Worm (Caenorhabditis elegans): Measurements from ENCODE around the gene K07H8.7.

The K07H8.7 gene

DNA sequence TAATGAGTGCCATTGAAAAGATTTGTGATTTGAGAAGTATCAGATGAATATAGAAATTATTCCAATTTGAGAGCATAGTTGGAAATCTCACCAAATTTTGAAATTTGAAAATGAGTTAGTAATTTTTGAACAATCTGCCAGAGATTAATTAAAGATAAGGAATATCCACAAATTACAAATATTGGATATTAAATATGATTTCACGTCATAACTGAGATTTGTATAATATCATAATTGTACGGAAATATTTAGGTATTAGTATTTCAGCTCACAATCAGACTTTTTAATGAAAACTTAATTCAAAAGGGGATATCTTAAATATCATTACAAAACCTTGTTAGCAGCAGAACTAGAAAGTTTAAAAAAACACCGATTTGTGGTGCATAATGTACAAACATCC, at the start of gene K07H8.7:
Gene K07H8.7, minus strand, starts transcription at position 101 of the 400 bp plus-strand sequence.
- TF ChIP-seq sem-2 (GFP tag; optimal IDR thresholded peaks at IDR 0.05) (no peak), flh-1 (GFP tag; optimal IDR thresholded peaks at IDR 0.05) (no peak), ceh-43 (GFP tag; optimal IDR thresholded peaks at IDR 0.05) (no peak), unc-120 (tag; optimal IDR thresholded peaks at IDR 0.05; ENCODE audit: poor library complexity, severe bottlenecking) (no peak)

DNA sequence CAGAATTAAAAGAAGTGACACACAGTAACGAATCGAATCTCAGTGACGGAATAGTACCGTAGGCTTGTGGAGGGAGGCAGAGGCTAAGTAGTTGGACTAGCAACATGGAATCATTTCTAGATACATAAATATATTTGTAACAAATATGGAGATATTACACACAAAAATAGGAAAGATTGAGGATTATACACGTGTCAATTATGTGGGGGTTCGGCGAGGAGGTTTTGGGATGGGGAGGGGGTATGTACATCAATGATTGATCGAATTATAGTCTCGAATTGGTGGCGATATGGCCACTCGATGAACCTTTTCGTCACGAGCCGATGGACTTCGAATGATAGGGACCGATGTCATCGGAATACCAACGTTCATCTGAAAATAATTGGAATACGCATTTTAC, 47.6 kb upstream of the K07H8.7 start:
- no peak for TF ChIP-seq ces-1 (GFP tag; optimal IDR thresholded peaks at IDR 0.05)
- TF ChIP-seq bed-3 (GFP tag; optimal IDR thresholded peaks at IDR 0.05) = no peak
- TF ChIP-seq nhr-28 (tag; optimal IDR thresholded peaks at IDR 0.05) = no peak
- no peak for TF ChIP-seq lin-13 (tag; optimal IDR thresholded peaks at IDR 0.05)
- no peak for TF ChIP-seq flh-1 (GFP tag; optimal IDR thresholded peaks at IDR 0.05)
- no peak for TF ChIP-seq nhr-76 (tag; optimal IDR thresholded peaks at IDR 0.05)
- TF ChIP-seq hlh-1 (tag; optimal IDR thresholded peaks at IDR 0.05) = no peak
- no peak for TF ChIP-seq elt-1 (tag; optimal IDR thresholded peaks at IDR 0.05; ENCODE audit: borderline replicate concordance, insufficient read depth)
- no peak for TF ChIP-seq unc-62 (GFP tag; optimal IDR thresholded peaks at IDR 0.05)
- no peak for TF ChIP-seq ham-2 (GFP tag; optimal IDR thresholded peaks at IDR 0.05)
- TF ChIP-seq tbx-8 (GFP tag; optimal IDR thresholded peaks at IDR 0.05) = no peak
- TF ChIP-seq sem-2 (GFP tag; optimal IDR thresholded peaks at IDR 0.05) = no peak
- TF ChIP-seq unc-39 (tag; optimal IDR thresholded peaks at IDR 0.05) = no peak
- no peak for TF ChIP-seq ztf-11 (tag; optimal IDR thresholded peaks at IDR 0.05)
- no peak for TF ChIP-seq mep-1 (tag; optimal IDR thresholded peaks at IDR 0.05)
- TF ChIP-seq lsy-2 (tag; optimal IDR thresholded peaks at IDR 0.05) = no peak
- TF ChIP-seq mab-5 (tag; optimal IDR thresholded peaks at IDR 0.05) = no peak
- TF ChIP-seq drap-1 (GFP tag; optimal IDR thresholded peaks at IDR 0.05) = no peak
- TF ChIP-seq zip-8 (tag; optimal IDR thresholded peaks at IDR 0.05) = no peak

DNA sequence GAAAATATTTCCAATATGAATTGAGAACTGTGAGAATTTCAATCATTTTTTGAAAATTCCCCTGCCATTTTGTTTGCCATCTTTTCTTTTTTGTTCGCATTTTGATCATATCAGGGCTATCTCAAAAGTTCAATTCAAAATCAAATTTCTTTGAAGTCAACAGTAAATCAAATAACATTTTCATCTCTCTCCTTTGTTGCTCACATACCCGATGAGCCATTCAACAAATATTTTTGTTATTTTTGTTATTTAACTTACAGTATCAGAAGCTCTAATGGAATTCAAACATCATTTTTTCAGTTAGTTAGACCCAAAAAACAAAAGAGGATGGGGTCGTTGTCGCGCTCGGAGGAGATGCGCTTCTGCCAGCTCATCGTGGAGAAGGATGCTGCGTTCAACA, 43.9 kb upstream of the K07H8.7 start, which contains the start of gene vha-5:
Gene vha-5, plus strand, starts transcription at position 301 of the 400 bp plus-strand sequence.
- TF ChIP-seq unc-39 (tag; optimal IDR thresholded peaks at IDR 0.05) = no peak
- no peak for TF ChIP-seq lsy-2 (tag; optimal IDR thresholded peaks at IDR 0.05)
- no peak for TF ChIP-seq snpc-4 (tag; optimal IDR thresholded peaks at IDR 0.05)
- no peak for TF ChIP-seq nhr-2 (tag; optimal IDR thresholded peaks at IDR 0.05)
- no peak for TF ChIP-seq M03D4.4 (tag; optimal IDR thresholded peaks at IDR 0.05)
- no peak for TF ChIP-seq sptf-1 (tag; optimal IDR thresholded peaks at IDR 0.05)
- no peak for TF ChIP-seq nhr-76 (tag; optimal IDR thresholded peaks at IDR 0.05)
- no peak for TF ChIP-seq ztf-11 (tag; optimal IDR thresholded peaks at IDR 0.05)
- TF ChIP-seq cnd-1 (tag; optimal IDR thresholded peaks at IDR 0.05) = no peak
- TF ChIP-seq hlh-1 (tag; optimal IDR thresholded peaks at IDR 0.05) = no peak
- no peak for TF ChIP-seq zip-8 (tag; optimal IDR thresholded peaks at IDR 0.05)
- TF ChIP-seq ces-1 (GFP tag; optimal IDR thresholded peaks at IDR 0.05) = no peak
- no peak for TF ChIP-seq mab-5 (tag; optimal IDR thresholded peaks at IDR 0.05)
- no peak for TF ChIP-seq ham-2 (GFP tag; optimal IDR thresholded peaks at IDR 0.05)
- no peak for TF ChIP-seq mls-2 (tag; optimal IDR thresholded peaks at IDR 0.05)
- no peak for TF ChIP-seq nhr-12 (tag; optimal IDR thresholded peaks at IDR 0.05)
- TF ChIP-seq elt-1 (tag; optimal IDR thresholded peaks at IDR 0.05; ENCODE audit: borderline replicate concordance, insufficient read depth) = no peak
- TF ChIP-seq pha-4 (tag; optimal IDR thresholded peaks at IDR 0.05) = no peak
- no peak for TF ChIP-seq unc-120 (tag; optimal IDR thresholded peaks at IDR 0.05; ENCODE audit: poor library complexity, severe bottlenecking)
- TF ChIP-seq nhr-28 (tag; optimal IDR thresholded peaks at IDR 0.05) = no peak

DNA sequence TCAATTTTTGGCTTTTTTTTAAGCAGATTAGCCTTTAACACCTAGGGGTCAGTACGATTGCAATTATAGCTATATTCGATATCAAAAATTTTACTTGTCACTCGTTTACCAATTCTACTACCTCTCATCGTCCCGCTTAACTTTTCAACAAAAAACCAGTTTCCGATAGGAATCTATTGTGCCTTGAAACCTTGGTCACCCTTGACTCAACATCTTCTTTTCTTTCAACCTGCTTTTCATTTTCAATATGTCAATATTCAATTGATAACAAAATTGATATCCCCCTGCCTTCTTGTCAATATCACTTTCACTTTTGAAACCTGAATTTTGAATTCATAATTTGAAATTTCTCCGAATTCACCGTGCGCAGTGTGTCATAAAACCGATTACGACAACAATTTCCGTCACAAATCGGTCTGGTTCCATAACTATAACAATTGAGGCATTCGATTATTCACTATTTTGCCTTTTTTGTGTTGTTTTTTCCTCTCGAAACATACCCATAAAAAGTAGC, 42.9 kb upstream of the K07H8.7 start:
- TF ChIP-seq lsy-2 (tag; optimal IDR thresholded peaks at IDR 0.05) (no peak), blmp-1 (tag; optimal IDR thresholded peaks at IDR 0.05) (peak; percentile 61)

DNA sequence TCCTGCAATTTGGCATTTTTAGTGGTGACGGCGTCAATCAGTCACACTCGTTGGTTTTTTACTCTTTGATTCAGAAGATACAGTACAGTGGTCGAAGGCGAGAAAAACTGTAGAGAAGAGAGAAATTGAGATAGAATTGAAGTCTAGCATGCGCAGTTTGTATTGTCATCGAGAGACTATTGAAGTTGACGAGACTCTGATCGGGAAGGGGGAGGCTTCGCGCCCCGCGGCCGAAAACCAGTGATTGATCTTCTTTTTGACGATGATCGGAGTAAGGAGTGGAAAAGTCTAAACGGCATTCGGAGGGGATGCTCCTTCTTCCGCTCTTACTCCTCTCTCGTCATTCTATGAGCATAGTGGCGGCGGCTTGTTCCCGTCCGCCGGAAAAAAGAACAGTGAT, 42.1 kb upstream of the K07H8.7 start:
- TF ChIP-seq lsy-2 (tag; optimal IDR thresholded peaks at IDR 0.05) (no peak), M03D4.4 (tag; optimal IDR thresholded peaks at IDR 0.05) (no peak), nhr-12 (tag; optimal IDR thresholded peaks at IDR 0.05) (no peak), nhr-237 (tag; optimal IDR thresholded peaks at IDR 0.05) (peak; percentile 7)
